Fruit fly (Drosophila melanogaster) whole organism, embryonic: ENCODE results near the gene mts.

Experiments used
- CG15696 ChIP-seq: fragments of 200-800 bp; sonication (Bioruptor generic); optimal IDR thresholded peaks from 2 replicates; lab custom pipeline; 2019; ENCODE audit warnings: missing biosample characterization, mild to moderate bottlenecking, missing genetic modification characterization, moderate library complexity
- CG32772 ChIP-seq: fragments of 200-800 bp; sonication (Bioruptor generic); IDR thresholded peaks from 2 replicates; pipeline ENCODE4 v1.3.6; 2022; ENCODE audit warnings: missing biosample characterization, missing genetic modification characterization
- CG4404 ChIP-seq: fragments of 200-800 bp; sonication (Bioruptor generic); IDR thresholded peaks from 2 replicates; pipeline ENCODE4 v1.3.6; 2022; ENCODE audit warnings: missing biosample characterization, missing genetic modification characterization
- CG5180 ChIP-seq: fragments of 200-800 bp; sonication (Bioruptor generic); optimal IDR thresholded peaks from 3 replicates; lab custom pipeline; 2017; ENCODE audit warnings: missing biosample characterization, missing genetic modification characterization, mild to moderate bottlenecking, moderate library complexity, missing genetic modification reagents
- CG6683 ChIP-seq: fragments of 200-800 bp; sonication (Bioruptor generic); optimal IDR thresholded peaks from 2 replicates; lab custom pipeline; 2017; ENCODE audit warnings: missing biosample characterization, mild to moderate bottlenecking, missing genetic modification characterization, missing genetic modification reagents
- D19A ChIP-seq: fragments of 200-800 bp; optimal IDR thresholded peaks from 3 replicates; lab custom pipeline; 2019; ENCODE audit warnings: missing biosample characterization, mild to moderate bottlenecking, missing genetic modification characterization, moderate library complexity
- Ets97D ChIP-seq: fragments of 200-800 bp; sonication (Bioruptor generic); optimal IDR thresholded peaks from 3 replicates; lab custom pipeline; 2016; ENCODE audit warnings: missing biosample characterization, missing genetic modification characterization
- Max ChIP-seq: fragments of 200-800 bp; sonication (Bioruptor generic); optimal IDR thresholded peaks from 2 replicates; lab custom pipeline; 2016; ENCODE audit warnings: missing biosample characterization, mild to moderate bottlenecking, missing genetic modification characterization
- cad ChIP-seq: fragments of >200 bp; optimal IDR thresholded peaks from 2 replicates; lab custom pipeline; 2017; ENCODE audit warnings: missing biosample characterization, missing genetic modification characterization
- pho ChIP-seq: fragments of 200-800 bp; sonication (Bioruptor generic); optimal IDR thresholded peaks from 2 replicates; lab custom pipeline; 2016; ENCODE audit warnings: missing biosample characterization, missing genetic modification characterization
- prd ChIP-seq, 3 experiments: fragments of >200 bp in 2 of 3; fragments of 200-800 bp in 1 of 3; sonication (Bioruptor generic) in 1 of 3; optimal IDR thresholded peaks in 2 of 3; IDR thresholded peaks in 1 of 3; 2 replicates in 2 of 3; 3 replicates in 1 of 3; pipeline versions ENCODE4 v1.3.6 to Lab custom; 2017 to 2022; ENCODE audit warnings: missing biosample characterization in 1 of 3, missing genetic modification characterization in 1 of 3
- wor ChIP-seq: fragments of 200-800 bp; sonication (Bioruptor generic); IDR thresholded peaks from 2 replicates; pipeline ENCODE4 v1.3.6; 2022; ENCODE audit warnings: missing biosample characterization, missing genetic modification characterization

DNA sequence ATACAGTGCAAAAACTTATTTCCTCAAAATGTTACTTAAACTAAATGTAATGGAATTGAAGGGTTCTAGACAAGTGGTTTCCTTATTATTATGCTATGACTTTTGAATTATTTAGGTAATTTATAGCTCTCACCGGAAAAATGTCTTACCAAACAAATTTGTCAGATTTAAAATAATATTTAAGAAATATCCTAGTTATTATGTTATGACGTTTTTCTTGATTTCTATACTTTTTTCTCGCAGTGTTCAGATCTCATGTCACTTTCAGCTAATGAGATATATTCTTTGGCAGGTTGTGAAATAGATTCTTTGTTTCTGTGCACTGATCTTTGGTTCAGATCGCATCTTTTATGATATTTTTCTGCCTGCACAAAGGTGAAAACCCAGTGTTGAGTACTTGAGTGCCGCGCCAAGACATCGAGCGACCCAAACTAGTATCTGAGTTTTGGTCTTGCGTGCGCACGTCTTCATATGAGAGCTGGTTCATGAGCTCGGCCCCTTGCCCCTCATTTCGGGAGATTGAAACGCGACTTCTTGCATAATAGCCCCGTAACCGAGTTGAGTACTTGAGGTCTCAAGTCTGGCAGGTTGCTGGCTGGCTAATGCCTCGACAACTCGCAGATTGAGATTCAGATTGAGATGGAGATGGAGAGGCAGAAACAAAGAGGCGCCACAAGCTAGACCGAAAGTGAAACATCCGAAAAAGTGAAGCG, 49.2 kb downstream of the mts start:
- TF ChIP-seq Ets97D (GFP tag; lab: Kevin White, UChicago), result no peak
- no peak for TF ChIP-seq CG15696
- no peak for TF ChIP-seq prd (optimal IDR thresholded peaks at IDR 0.05; lab: Kevin White, UChicago)
- TF ChIP-seq prd (GFP tag; IDR thresholded peaks at IDR 0.05; lab: Robert Waterston, UW), result no peak
- no peak for TF ChIP-seq CG32772 (GFP tag; lab: Robert Waterston, UW)
- TF ChIP-seq CG5180 (GFP tag; lab: Kevin White, UChicago), result no peak
- no peak for TF ChIP-seq Max (GFP tag; lab: Kevin White, UChicago)
- TF ChIP-seq CG4404 (GFP tag; lab: Robert Waterston, UW), result no peak
- TF ChIP-seq D19A, result no peak
- TF ChIP-seq CG6683 (GFP tag; lab: Kevin White, UChicago), result no peak
- TF ChIP-seq pho (GFP tag; lab: Kevin White, UChicago), result no peak
- no peak for TF ChIP-seq wor (GFP tag; lab: Robert Waterston, UW)
- no peak for TF ChIP-seq cad (GFP tag; lab: Kevin White, UChicago)
